Worm (Caenorhabditis elegans) whole organism, L2 larva: ENCODE results near the gene tric-1B.1.

ENCODE experiments used
- C34F6.9 ChIP-seq: fragments of 150-350 bp; optimal IDR thresholded peaks from 2 replicates; lab custom pipeline; 2014; ENCODE audit warnings: missing biosample characterization, missing genetic modification characterization
- F13H6.1 ChIP-seq: sonication (generic microtip); optimal IDR thresholded peaks from 2 replicates; lab custom pipeline; 2016; ENCODE audit warnings: missing genetic modification characterization, missing compliant biosample characterization
- R02D3.7 ChIP-seq: fragments of 150-350 bp; optimal IDR thresholded peaks from 2 replicates; lab custom pipeline; 2014; ENCODE audit warnings: missing biosample characterization, missing genetic modification characterization
- ZK546.5 ChIP-seq: sonication (generic microtip); optimal IDR thresholded peaks from 2 replicates; lab custom pipeline; 2017; ENCODE audit warnings: missing biosample characterization, missing genetic modification characterization
- alr-1 ChIP-seq: fragments of 150-350 bp; optimal IDR thresholded peaks from 2 replicates; lab custom pipeline; 2014; ENCODE audit warnings: missing biosample characterization, missing genetic modification characterization
- blmp-1 ChIP-seq: sonication (generic microtip); optimal IDR thresholded peaks from 2 replicates; lab custom pipeline; 2017; ENCODE audit warnings: missing genetic modification characterization, mild to moderate bottlenecking, missing compliant biosample characterization, antibody characterized with exemption, moderate library complexity; ENCODE audit not compliant: insufficient read depth
- ceh-16 ChIP-seq: fragments of 150-350 bp; optimal IDR thresholded peaks from 2 replicates; lab custom pipeline; 2014; ENCODE audit warnings: missing biosample characterization, missing genetic modification characterization
- crh-2 ChIP-seq: sonication (generic microtip); optimal IDR thresholded peaks from 2 replicates; lab custom pipeline; 2017; ENCODE audit warnings: missing biosample characterization, missing genetic modification characterization
- dmd-4 ChIP-seq: sonication (generic microtip); optimal IDR thresholded peaks from 2 replicates; lab custom pipeline; 2017; ENCODE audit warnings: missing biosample characterization, missing genetic modification characterization
- elt-1 ChIP-seq: fragments of 150-350 bp; optimal IDR thresholded peaks from 2 replicates; lab custom pipeline; 2014; ENCODE audit warnings: missing biosample characterization, missing genetic modification characterization
- elt-3 ChIP-seq: sonication (generic microtip); optimal IDR thresholded peaks from 2 replicates; lab custom pipeline; 2017; ENCODE audit warnings: missing biosample characterization, missing genetic modification characterization
- fos-1 ChIP-seq: fragments of 150-350 bp; optimal IDR thresholded peaks from 2 replicates; lab custom pipeline; 2014; ENCODE audit warnings: missing biosample characterization, missing genetic modification characterization
- gmeb-1 ChIP-seq: fragments of 150-350 bp; optimal IDR thresholded peaks from 2 replicates; lab custom pipeline; 2014; ENCODE audit warnings: missing biosample characterization, missing genetic modification characterization
- lin-39 ChIP-seq: fragments of 150-350 bp; optimal IDR thresholded peaks from 2 replicates; lab custom pipeline; 2014; ENCODE audit warnings: missing biosample characterization, missing genetic modification reagents, missing genetic modification characterization
- mab-5 ChIP-seq: fragments of 150-350 bp; optimal IDR thresholded peaks from 2 replicates; lab custom pipeline; 2014; ENCODE audit warnings: missing biosample characterization, missing genetic modification characterization
- mbf-1 ChIP-seq: sonication (generic microtip); optimal IDR thresholded peaks from 2 replicates; lab custom pipeline; 2017; ENCODE audit warnings: missing biosample characterization, missing genetic modification characterization
- mdl-1 ChIP-seq, 2 experiments: fragments of 150-350 bp in 1 of 2; sonication (generic microtip) in 1 of 2; optimal IDR thresholded peaks; 2 replicates each; lab custom pipeline; 2017; ENCODE audit warnings: missing biosample characterization in 2 of 2, missing genetic modification characterization in 2 of 2
- nhr-10 ChIP-seq: sonication (generic microtip); optimal IDR thresholded peaks from 2 replicates; lab custom pipeline; 2017; ENCODE audit warnings: missing biosample characterization, missing genetic modification characterization
- nhr-11 ChIP-seq: fragments of 150-350 bp; optimal IDR thresholded peaks from 2 replicates; lab custom pipeline; 2014; ENCODE audit warnings: missing biosample characterization, missing genetic modification characterization
- nhr-12 ChIP-seq: fragments of 150-350 bp; optimal IDR thresholded peaks from 2 replicates; lab custom pipeline; 2014; ENCODE audit warnings: missing biosample characterization, missing genetic modification characterization
- nhr-129 ChIP-seq: fragments of 150-350 bp; optimal IDR thresholded peaks from 2 replicates; lab custom pipeline; 2014; ENCODE audit warnings: missing biosample characterization, missing genetic modification characterization
- nhr-21 ChIP-seq: fragments of 150-350 bp; optimal IDR thresholded peaks from 2 replicates; lab custom pipeline; 2014; ENCODE audit warnings: missing biosample characterization, missing genetic modification characterization
- nhr-23 ChIP-seq: fragments of 150-350 bp; optimal IDR thresholded peaks from 2 replicates; lab custom pipeline; 2014; ENCODE audit warnings: missing biosample characterization, missing genetic modification reagents, missing genetic modification characterization
- nhr-25 ChIP-seq: fragments of 150-350 bp; sonication (generic microtip); optimal IDR thresholded peaks from 3 replicates; lab custom pipeline; 2014; ENCODE audit warnings: missing biosample characterization, missing genetic modification characterization
- nhr-6 ChIP-seq: fragments of 150-350 bp; optimal IDR thresholded peaks from 2 replicates; lab custom pipeline; 2014; ENCODE audit warnings: missing biosample characterization, missing genetic modification characterization
- peb-1 ChIP-seq: fragments of 150-350 bp; optimal IDR thresholded peaks from 2 replicates; lab custom pipeline; 2014; ENCODE audit warnings: missing biosample characterization, missing genetic modification characterization
- sem-4 ChIP-seq: fragments of 150-350 bp; optimal IDR thresholded peaks from 2 replicates; lab custom pipeline; 2014; ENCODE audit warnings: missing biosample characterization, missing genetic modification reagents, missing genetic modification characterization
- skn-1 ChIP-seq: sonication (generic microtip); optimal IDR thresholded peaks from 2 replicates; lab custom pipeline; 2017; ENCODE audit warnings: missing biosample characterization, missing genetic modification characterization
- sma-9 ChIP-seq, 2 experiments: fragments of 150-350 bp in 1 of 2; sonication (generic microtip) in 1 of 2; optimal IDR thresholded peaks; 2 replicates each; lab custom pipeline; 2014 to 2016; ENCODE audit warnings: missing genetic modification characterization in 2 of 2, mild to moderate bottlenecking in 1 of 2, missing biosample characterization in 1 of 2, missing compliant biosample characterization in 1 of 2, missing genetic modification reagents in 1 of 2, moderate library complexity in 1 of 2
- unc-55 ChIP-seq: fragments of 150-350 bp; sonication (generic microtip); optimal IDR thresholded peaks from 3 replicates; lab custom pipeline; 2014; ENCODE audit warnings: missing biosample characterization, missing genetic modification reagents, missing genetic modification characterization
- unc-62 ChIP-seq: fragments of 150-350 bp; optimal IDR thresholded peaks from 2 replicates; lab custom pipeline; 2014; ENCODE audit warnings: missing biosample characterization, missing genetic modification reagents, missing genetic modification characterization
- zag-1 ChIP-seq: fragments of 150-350 bp; optimal IDR thresholded peaks from 2 replicates; lab custom pipeline; 2014; ENCODE audit warnings: missing biosample characterization, missing genetic modification characterization
- ztf-1 ChIP-seq: fragments of 200-800 bp; sonication (Bioruptor generic); conservative IDR thresholded peaks from 2 replicates; pipeline ENCODE4 v1.3.6; 2022; ENCODE audit warnings: missing genetic modification characterization, missing compliant biosample characterization
- ztf-11 ChIP-seq: sonication (generic microtip); optimal IDR thresholded peaks from 2 replicates; lab custom pipeline; 2017; ENCODE audit warnings: missing biosample characterization, missing genetic modification characterization

tric-1B.1 gene

ce11 chrII:12256528-12256927 is 9.5 kb downstream of the tric-1B.1 start, which contains the start of gene parn-2:
Gene parn-2 (minus strand): TSS chrII:12256628.
- no peak for TF ChIP-seq ceh-16 (tag; lab: Kevin White, UChicago)
- TF ChIP-seq mdl-1 (tag; optimal IDR thresholded peaks at IDR 0.05; lab: Kevin White, UChicago) = no peak
- TF ChIP-seq nhr-25 (tag; lab: Kevin White, UChicago) = no peak
- TF ChIP-seq mbf-1 (tag; lab: Kevin White, UChicago) = no peak
- no peak for TF ChIP-seq ztf-11 (tag; lab: Kevin White, UChicago)
- TF ChIP-seq unc-55 = no peak
- TF ChIP-seq ztf-1 (GFP tag; lab: Robert Waterston, UW) = no peak
- TF ChIP-seq, all 48 proteins: peak for 0

- TF ChIP-seq C34F6.9 (tag; lab: Kevin White, UChicago) (no peak), nhr-11 (tag; lab: Kevin White, UChicago) (no peak), sem-4 (tag; lab: Kevin White, UChicago) (no peak), nhr-6 (tag; lab: Kevin White, UChicago) (no peak), mab-5 (no peak), ztf-11 (tag; lab: Kevin White, UChicago) (no peak)
Observed at ce11 chrII:12255545-12256233, 10.4 kb downstream of the tric-1B.1 start.

- no peak for TF ChIP-seq F13H6.1 (tag; lab: Kevin White, UChicago)
- no peak for TF ChIP-seq lin-39 (tag; lab: Kevin White, UChicago)
Observed at ce11 chrII:12249042-12249441, 17.0 kb downstream of the tric-1B.1 start, which contains the start of gene tag-276. Gene tag-276 (minus strand): TSS chrII:12249142.

ce11 chrII:12242551-12242950 is 23.5 kb downstream of the tric-1B.1 start, which contains the start of gene Y57A10A.24:
Gene Y57A10A.24 (plus strand): TSS chrII:12242946.
- TF ChIP-seq blmp-1 (no peak), nhr-129 (no peak), elt-1 (tag; lab: Kevin White, UChicago) (no peak), alr-1 (no peak), fos-1 (tag; lab: Kevin White, UChicago) (no peak), nhr-21 (tag; lab: Kevin White, UChicago) (no peak), gmeb-1 (tag; lab: Kevin White, UChicago) (no peak), mdl-1 (tag; optimal IDR thresholded peaks at IDR 0.05; lab: Kevin White, UChicago) (no peak), elt-3 (tag; lab: Kevin White, UChicago) (no peak), ceh-16 (tag; lab: Kevin White, UChicago) (no peak), dmd-4 (tag; lab: Kevin White, UChicago) (no peak), zag-1 (tag; lab: Kevin White, UChicago) (no peak), nhr-12 (tag; lab: Kevin White, UChicago) (no peak), sem-4 (tag; lab: Kevin White, UChicago) (no peak), skn-1 (tag; lab: Kevin White, UChicago) (no peak), peb-1 (tag; lab: Kevin White, UChicago) (no peak), ztf-1 (GFP tag; lab: Robert Waterston, UW) (no peak), ZK546.5 (tag; lab: Kevin White, UChicago) (no peak), nhr-23 (tag; lab: Kevin White, UChicago) (no peak), unc-62 (no peak)

ce11 chrII:12241792-12242191 is 24.3 kb downstream of the tric-1B.1 start:
- TF ChIP-seq unc-55 = no peak
- no peak for TF ChIP-seq R02D3.7 (tag; lab: Kevin White, UChicago)

- TF ChIP-seq elt-3 (tag; lab: Kevin White, UChicago) (no peak), nhr-10 (tag; lab: Kevin White, UChicago) (no peak), nhr-129 (no peak), ztf-1 (GFP tag; lab: Robert Waterston, UW) (no peak), C34F6.9 (tag; lab: Kevin White, UChicago) (no peak), R02D3.7 (tag; lab: Kevin White, UChicago) (no peak), alr-1 (no peak), crh-2 (tag; lab: Kevin White, UChicago) (no peak), sma-9 (GFP tag; optimal IDR thresholded peaks at IDR 0.05; lab: Kevin White, UChicago) (no peak), sma-9 (tag; optimal IDR thresholded peaks at IDR 0.05; lab: Kevin White, UChicago) (no peak), nhr-6 (tag; lab: Kevin White, UChicago) (no peak), sem-4 (tag; lab: Kevin White, UChicago) (no peak)
Observed at ce11 chrII:12240088-12240487, 26.0 kb downstream of the tric-1B.1 start, which contains the start of gene txdc-12.1. Gene txdc-12.1 (plus strand): TSS chrII:12240388.
